Worm (Caenorhabditis elegans) whole organism, L3 larva: ENCODE results near the gene F40E10.5.

Source experiments
- fkh-10 ChIP-seq: sonication (generic microtip); optimal IDR thresholded peaks from 2 replicates; lab custom pipeline; 2017; ENCODE audit warnings: missing biosample characterization, missing genetic modification reagents, missing genetic modification characterization
- ztf-4 ChIP-seq: fragments of 150-350 bp; optimal IDR thresholded peaks from 2 replicates; lab custom pipeline; 2014; ENCODE audit warnings: missing biosample characterization, missing genetic modification characterization

DNA sequence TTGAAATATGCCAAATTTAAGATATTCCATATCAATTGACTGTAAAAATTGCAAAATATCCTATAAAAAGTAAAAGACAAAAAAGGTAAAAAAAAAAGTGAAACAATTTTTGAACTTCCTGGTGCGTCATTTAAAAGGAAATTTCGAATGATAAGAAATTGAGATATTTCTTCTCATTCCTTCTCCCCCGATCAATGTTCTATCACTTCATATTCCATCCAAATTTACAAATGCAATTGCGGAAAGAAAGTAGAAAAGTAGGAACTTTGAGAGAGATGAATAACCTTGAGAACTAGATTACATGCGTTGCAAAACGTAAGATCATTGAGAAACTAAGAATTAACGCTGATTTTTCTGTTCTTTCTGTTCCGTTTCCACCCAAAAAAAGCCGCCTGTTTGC is 8.0 kb downstream of the F40E10.5 start:
- no peak for TF ChIP-seq ztf-4 (tag; lab: Kevin White, UChicago)
- no peak for TF ChIP-seq fkh-10 (GFP tag; lab: Kevin White, UChicago)
